4 fruit fly cellular contexts compared by ENCODE assay signal in genomic region chr3R:9637361-9637760, dm6.
TF ChIP-seq lines count a peak whose summit lies in the region.

TSS of gene Scm (minus strand) at chr3R:9637611.

- no peak for TF ChIP-seq CTCF in whole organism, embryonic (GFP tag; optimal IDR thresholded peaks at IDR 0.05; lab: Kevin White, UChicago)

TF ChIP-seq in whole organism, adult, 20 proteins besides CTCF, POLR2A, EP300 and RAD21:
- TF ChIP-seq CG14711 (tag; optimal IDR thresholded peaks at IDR 0.05; lab: Kevin White, UChicago) (peak; percentile 15), Mnt (GFP tag; optimal IDR thresholded peaks at IDR 0.05; lab: Kevin White, UChicago) (peak; percentile 16), CG7101 (tag; optimal IDR thresholded peaks at IDR 0.05; lab: Kevin White, UChicago) (peak; percentile 15), bab1 (GFP tag; optimal IDR thresholded peaks at IDR 0.05; lab: Kevin White, UChicago) (peak; percentile 55), cnc (optimal IDR thresholded peaks at IDR 0.05; lab: Kevin White, UChicago) (no peak), CG33017 (tag; optimal IDR thresholded peaks at IDR 0.05; lab: Kevin White, UChicago) (no peak)

TF ChIP-seq in whole organism, embryonic, 481 proteins besides CTCF, POLR2A, EP300 and RAD21 (continues in another document):
- TF ChIP-seq nom (GFP tag; optimal IDR thresholded peaks at IDR 0.05; lab: Kevin White, UChicago) (no peak), amos (GFP tag; IDR thresholded peaks at IDR 0.05; lab: Robert Waterston, UW; ENCODE audit: partially characterized antibody) (peak; percentile 92), crc (GFP tag; optimal IDR thresholded peaks at IDR 0.05; lab: Kevin White, UChicago) (no peak), Hmr (GFP tag; optimal IDR thresholded peaks at IDR 0.05; lab: Kevin White, UChicago) (no peak), ssp (GFP tag; IDR thresholded peaks at IDR 0.05; lab: Robert Waterston, UW) (no peak), CG3407 (GFP tag; optimal IDR thresholded peaks at IDR 0.05; lab: Kevin White, UChicago) (no peak), dmrt99B (tag; optimal IDR thresholded peaks at IDR 0.05; lab: Kevin White, UChicago) (no peak), Atf3 (GFP tag; optimal IDR thresholded peaks at IDR 0.05; lab: Kevin White, UChicago) (no peak), h (optimal IDR thresholded peaks at IDR 0.05; lab: Kevin White, UChicago) (no peak), nerfin-2 (GFP tag; IDR thresholded peaks at IDR 0.05; lab: Robert Waterston, UW; ENCODE audit: partially characterized antibody) (peak; percentile 80), gro (GFP tag; optimal IDR thresholded peaks at IDR 0.05; lab: Kevin White, UChicago) (peak; percentile 19), CG6683 (GFP tag; optimal IDR thresholded peaks at IDR 0.05; lab: Kevin White, UChicago) (no peak), MESR4 (GFP tag; optimal IDR thresholded peaks at IDR 0.05; lab: Kevin White, UChicago) (peak; percentile 82), fd102C (GFP tag; optimal IDR thresholded peaks at IDR 0.05; lab: Kevin White, UChicago) (no peak), CG7987 (GFP tag; optimal IDR thresholded peaks at IDR 0.05; lab: Kevin White, UChicago) (peak; percentile 22), NK7.1 (GFP tag; optimal IDR thresholded peaks at IDR 0.05; lab: Kevin White, UChicago) (no peak), B-H2 (GFP tag; optimal IDR thresholded peaks at IDR 0.05; lab: Kevin White, UChicago) (no peak), CG18476 (GFP tag; optimal IDR thresholded peaks at IDR 0.05; lab: Kevin White, UChicago) (no peak), H15 (GFP tag; IDR thresholded peaks at IDR 0.05; lab: Robert Waterston, UW) (no peak), al (GFP tag; IDR thresholded peaks at IDR 0.05; lab: Robert Waterston, UW) (no peak), Hey (tag; optimal IDR thresholded peaks at IDR 0.05; lab: Kevin White, UChicago) (no peak), Atf-2 (GFP tag; optimal IDR thresholded peaks at IDR 0.05; lab: Kevin White, UChicago) (no peak), Nf-YA (GFP tag; IDR thresholded peaks at IDR 0.05; lab: Robert Waterston, UW) (no peak), CG17328 (GFP tag; IDR thresholded peaks at IDR 0.05; lab: Robert Waterston, UW) (no peak), CG32772 (GFP tag; IDR thresholded peaks at IDR 0.05; lab: Robert Waterston, UW) (no peak), gsb (GFP tag; IDR thresholded peaks at IDR 0.05; lab: Robert Waterston, UW) (no peak), Aef1 (GFP tag; IDR thresholded peaks at IDR 0.05; lab: Robert Waterston, UW) (no peak), ro (GFP tag; IDR thresholded peaks at IDR 0.05; lab: Robert Waterston, UW) (no peak), CG4360 (GFP tag; IDR thresholded peaks at IDR 0.05; lab: Robert Waterston, UW) (no peak), sim (GFP tag; IDR thresholded peaks at IDR 0.05; lab: Robert Waterston, UW) (no peak), CG17612 (GFP tag; IDR thresholded peaks at IDR 0.05; lab: Robert Waterston, UW) (no peak)

TF ChIP-seq in whole organism, prepupa, 60 proteins besides CTCF, POLR2A, EP300 and RAD21:
- TF ChIP-seq CG1621 (tag; optimal IDR thresholded peaks at IDR 0.05; lab: Kevin White, UChicago) (no peak), Hr38 (GFP tag; optimal IDR thresholded peaks at IDR 0.05; lab: Kevin White, UChicago) (no peak), achi (GFP tag; optimal IDR thresholded peaks at IDR 0.05; lab: Kevin White, UChicago) (peak; percentile 65), CG6163 (GFP tag; IDR thresholded peaks at IDR 0.05; lab: Robert Waterston, UW) (no peak), CG6854 (GFP tag; optimal IDR thresholded peaks at IDR 0.05; lab: Kevin White, UChicago) (no peak), OdsH (GFP tag; optimal IDR thresholded peaks at IDR 0.05; lab: Kevin White, UChicago) (no peak), Eip78C (GFP tag; lab: Kevin White, UChicago) (no peak), fkh (GFP tag; optimal IDR thresholded peaks at IDR 0.05; lab: Kevin White, UChicago) (peak; percentile 79), CG6808 (GFP tag; optimal IDR thresholded peaks at IDR 0.05; lab: Kevin White, UChicago) (no peak), CG7368 (GFP tag; optimal IDR thresholded peaks at IDR 0.05; lab: Kevin White, UChicago) (no peak), CG15336 (GFP tag; IDR thresholded peaks at IDR 0.05; lab: Robert Waterston, UW) (no peak), net (GFP tag; optimal IDR thresholded peaks at IDR 0.05; lab: Kevin White, UChicago) (no peak), CG8319 (GFP tag; optimal IDR thresholded peaks at IDR 0.05; lab: Kevin White, UChicago) (no peak), vri (GFP tag; optimal IDR thresholded peaks at IDR 0.05; lab: Kevin White, UChicago) (peak; percentile 70), CG11294 (GFP tag; IDR thresholded peaks at IDR 0.05; lab: Robert Waterston, UW) (no peak), CG3919 (GFP tag; optimal IDR thresholded peaks at IDR 0.05; lab: Kevin White, UChicago) (no peak), CG4318 (GFP tag; optimal IDR thresholded peaks at IDR 0.05; lab: Kevin White, UChicago) (no peak), Hr39 (GFP tag; optimal IDR thresholded peaks at IDR 0.05; lab: Kevin White, UChicago) (no peak), svp (GFP tag; lab: Kevin White, UChicago) (no peak), dac (GFP tag; optimal IDR thresholded peaks at IDR 0.05; lab: Kevin White, UChicago) (no peak), Sox14 (GFP tag; optimal IDR thresholded peaks at IDR 0.05; lab: Kevin White, UChicago) (no peak), CG10669 (GFP tag; optimal IDR thresholded peaks at IDR 0.05; lab: Kevin White, UChicago) (no peak), esn (GFP tag; optimal IDR thresholded peaks at IDR 0.05; lab: Kevin White, UChicago) (peak; percentile 15), Sox15 (GFP tag; optimal IDR thresholded peaks at IDR 0.05; lab: Kevin White, UChicago) (no peak)

TF ChIP-seq in whole organism, wandering third instar larva, 38 proteins besides CTCF, POLR2A, EP300 and RAD21:
- no peak for TF ChIP-seq Rel (GFP tag; optimal IDR thresholded peaks at IDR 0.05; lab: Kevin White, UChicago)
- TF ChIP-seq Rel (tag; optimal IDR thresholded peaks at IDR 0.05; lab: Kevin White, UChicago), result peak; percentile 94
- TF ChIP-seq rgr (GFP tag; optimal IDR thresholded peaks at IDR 0.05; lab: Kevin White, UChicago), result peak; percentile 48
- TF ChIP-seq GATAd (GFP tag; optimal IDR thresholded peaks at IDR 0.05; lab: Kevin White, UChicago), result no peak
- no peak for TF ChIP-seq Myc (optimal IDR thresholded peaks at IDR 0.05; lab: Kevin White, UChicago)
